Fruit fly (Drosophila melanogaster) whole organism: ENCODE results near the gene srw.

Experiments
- CG8478 ChIP-seq: fragments of >200 bp; optimal IDR thresholded peaks from 2 replicates; lab custom pipeline; 2018; ENCODE audit warnings: inconsistent platforms
- Dll ChIP-seq: fragments of >200 bp; optimal IDR thresholded peaks from 2 replicates; lab custom pipeline; 2017
- EcR ChIP-seq, 2 experiments: fragments of >200 bp; optimal IDR thresholded peaks; 2 replicates each; lab custom pipeline; 2017; ENCODE audit warnings: missing biosample characterization in 2 of 2, missing genetic modification characterization in 2 of 2, missing genetic modification reagents in 2 of 2
- pan ChIP-seq: fragments of >200 bp; optimal IDR thresholded peaks from 2 replicates; lab custom pipeline; 2017
- psq ChIP-seq: fragments of >200 bp; optimal IDR thresholded peaks from 2 replicates; lab custom pipeline; 2017
- usp ChIP-seq: fragments of >200 bp; optimal IDR thresholded peaks from 2 replicates; lab custom pipeline; 2017; ENCODE audit warnings: missing biosample characterization, missing genetic modification characterization, mixed read lengths

dm6 chr3L:4252862-4253610, 30.2 kb downstream of the srw start:
- TF ChIP-seq psq (no peak), usp (GFP tag; lab: Kevin White, UChicago) (no peak), pan (lab: Kevin White, UChicago) (no peak), CG8478 (lab: Kevin White, UChicago) (no peak), Dll (lab: Kevin White, UChicago) (no peak), EcR (GFP tag; optimal IDR thresholded peaks at IDR 0.05; lab: Kevin White, UChicago) (no peak)
